Worm (Caenorhabditis elegans): ENCODE data around the gene dhcr-7.
A peak's percentile ranks its signal among the peaks of the same experiment; 100 is the strongest.

The dhcr-7 gene

DNA sequence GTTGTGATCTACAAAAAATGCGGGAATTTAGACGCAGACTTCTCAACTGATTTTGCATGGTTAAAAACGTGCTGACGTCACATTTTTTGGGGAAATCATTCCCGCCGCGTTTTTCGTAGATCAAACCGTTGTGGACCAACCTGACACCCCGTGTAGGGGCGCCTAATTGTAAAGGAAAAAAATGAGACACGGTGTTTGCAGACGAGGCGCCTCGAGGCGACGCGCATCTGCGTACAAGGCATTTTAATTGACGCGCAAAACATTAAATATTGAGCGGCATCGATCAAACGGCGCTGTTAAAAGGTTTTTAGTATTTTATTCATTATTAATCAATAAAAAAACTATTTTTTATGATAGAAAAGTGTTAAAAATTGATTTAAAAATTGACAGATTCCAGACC lies 53.8 kb downstream of the dhcr-7 start:
- TF ChIP-seq unc-55 (GFP tag; optimal IDR thresholded peaks at IDR 0.05) (peak; percentile 32), gmeb-1 (tag; optimal IDR thresholded peaks at IDR 0.05) (peak; percentile 16)
